Worm (Caenorhabditis elegans): Measurements from ENCODE around the gene sdz-37.
A peak's percentile ranks its signal among the peaks of the same experiment; 100 is the strongest.
"Not testable (repeated sequence)": the region's sequence is repeated elsewhere in the genome, so short reads cannot be mapped to it uniquely, and the experiment has no call there.

Gene sdz-37

ce11 chrII:10435836-10436235 lies 28.8 kb upstream of the sdz-37 start, which contains the start of gene cut-4:
Gene cut-4, plus strand, starts transcription at chrII:10436136.
- no peak for TF ChIP-seq lin-14 (GFP tag; optimal IDR thresholded peaks at IDR 0.05)
- TF ChIP-seq ztf-11 (tag; optimal IDR thresholded peaks at IDR 0.05), result no peak
- no peak for TF ChIP-seq blmp-1 (tag; optimal IDR thresholded peaks at IDR 0.05)
- no peak for TF ChIP-seq nhr-28 (tag; optimal IDR thresholded peaks at IDR 0.05)
- no peak for TF ChIP-seq hlh-4 (tag; optimal IDR thresholded peaks at IDR 0.05)
- TF ChIP-seq lin-39 (tag; optimal IDR thresholded peaks at IDR 0.05), result no peak

- TF ChIP-seq blmp-1 (tag; optimal IDR thresholded peaks at IDR 0.05), result no peak
- no peak for TF ChIP-seq ceh-90 (tag; optimal IDR thresholded peaks at IDR 0.05)
- no peak for TF ChIP-seq nhr-76 (tag; optimal IDR thresholded peaks at IDR 0.05)
- no peak for TF ChIP-seq ceh-8 (GFP tag; optimal IDR thresholded peaks at IDR 0.05)
- TF ChIP-seq nhr-20 (tag; optimal IDR thresholded peaks at IDR 0.05), result no peak
- no peak for TF ChIP-seq mep-1 (tag; optimal IDR thresholded peaks at IDR 0.05)
Measured at ce11 chrII:10437840-10438239, 26.8 kb upstream of the sdz-37 start.

- TF ChIP-seq hpl-2 (GFP tag; optimal IDR thresholded peaks at IDR 0.05) (no peak), snu-23 (GFP tag; optimal IDR thresholded peaks at IDR 0.05) (no peak), xbp-1 (tag; optimal IDR thresholded peaks at IDR 0.05) (no peak), unc-30 (tag; optimal IDR thresholded peaks at IDR 0.05) (no peak), efl-1 (optimal IDR thresholded peaks at IDR 0.05) (no peak), efl-1 (GFP tag; optimal IDR thresholded peaks at IDR 0.05 in 1 of 2) (peak in 1 of 2 experiments; percentile 83)
Measured at ce11 chrII:10439976-10440375, 24.7 kb upstream of the sdz-37 start, which contains the start of gene E04D5.4. Gene E04D5.4, plus strand, starts transcription at chrII:10440276.

ce11 chrII:10442846-10443245 lies 21.8 kb upstream of the sdz-37 start, which contains the start of gene ZK673.1:
Gene ZK673.1, plus strand, starts transcription at chrII:10443146.
- TF ChIP-seq nhr-11, unc-86, C34B4.2 (tag; optimal IDR thresholded peaks at IDR 0.05): not testable (repeated sequence)

- TF ChIP-seq nhr-76 (tag; optimal IDR thresholded peaks at IDR 0.05) (no peak), lin-35 (GFP tag; optimal IDR thresholded peaks at IDR 0.05) (peak in 1 of 2 experiments; percentile 32), elt-2 (tag; optimal IDR thresholded peaks at IDR 0.05) (peak; percentile 59)
Measured at ce11 chrII:10443898-10444297, 20.8 kb upstream of the sdz-37 start.

- TF ChIP-seq efl-1 (optimal IDR thresholded peaks at IDR 0.05) (peak in 1 of 2 experiments; percentile 12), efl-1 (GFP tag; optimal IDR thresholded peaks at IDR 0.05 in 1 of 2) (no peak), egl-27 (tag; optimal IDR thresholded peaks at IDR 0.05) (no peak), ztf-11 (tag; optimal IDR thresholded peaks at IDR 0.05) (no peak), xbp-1 (tag; optimal IDR thresholded peaks at IDR 0.05) (no peak), egl-13 (tag; optimal IDR thresholded peaks at IDR 0.05) (no peak), ces-1 (GFP tag; optimal IDR thresholded peaks at IDR 0.05) (no peak), nhr-71 (tag; optimal IDR thresholded peaks at IDR 0.05) (peak; percentile 61), elt-2 (tag; optimal IDR thresholded peaks at IDR 0.05) (no peak), F16B12.6 (tag; optimal IDR thresholded peaks at IDR 0.05) (peak; percentile 76), mdl-1 (tag; optimal IDR thresholded peaks at IDR 0.05) (peak in 1 of 2 experiments; percentile 2), lsy-2 (tag; optimal IDR thresholded peaks at IDR 0.05) (peak; percentile 49 to 51), C16A3.4 (tag; optimal IDR thresholded peaks at IDR 0.05) (peak; percentile 1), lin-14 (GFP tag; optimal IDR thresholded peaks at IDR 0.05) (peak; percentile 64), nhr-85 (tag) (no peak), jun-1 (tag; optimal IDR thresholded peaks at IDR 0.05) (no peak), tbx-2 (tag; optimal IDR thresholded peaks at IDR 0.05) (no peak), rnt-1 (tag; optimal IDR thresholded peaks at IDR 0.05) (peak; percentile 65), fos-1 (tag; optimal IDR thresholded peaks at IDR 0.05) (no peak), skn-1 (tag; optimal IDR thresholded peaks at IDR 0.05) (peak; percentile 5), nhr-19 (GFP tag; conservative IDR thresholded peaks at IDR 0.05) (peak; percentile 40), hlh-17 (GFP tag; optimal IDR thresholded peaks at IDR 0.05; ENCODE audit: borderline replicate concordance) (no peak), nhr-12 (tag; optimal IDR thresholded peaks at IDR 0.05) (no peak)
Measured at ce11 chrII:10444971-10445707, 19.5 kb upstream of the sdz-37 start.
